Worm (Caenorhabditis elegans) whole organism, early embryonic: Measurements from ENCODE around the gene T10H4.4.

Source experiments
- B0310.2 ChIP-seq: sonication (generic microtip); optimal IDR thresholded peaks from 2 replicates; lab custom pipeline; 2016; ENCODE audit warnings: mild to moderate bottlenecking, missing genetic modification characterization, missing compliant biosample characterization
- aly-1 ChIP-seq: sonication (generic microtip); optimal IDR thresholded peaks from 2 replicates; lab custom pipeline; 2016; ENCODE audit warnings: missing genetic modification characterization, missing compliant biosample characterization
- ama-1 ChIP-seq: fragments of 150-350 bp; optimal IDR thresholded peaks from 2 replicates; lab custom pipeline; 2014
- hmg-4 ChIP-seq: fragments of 200-800 bp; sonication (Bioruptor generic); optimal IDR thresholded peaks from 2 replicates; lab custom pipeline; 2018; ENCODE audit warnings: mild to moderate bottlenecking, missing genetic modification characterization, missing compliant biosample characterization

DNA sequence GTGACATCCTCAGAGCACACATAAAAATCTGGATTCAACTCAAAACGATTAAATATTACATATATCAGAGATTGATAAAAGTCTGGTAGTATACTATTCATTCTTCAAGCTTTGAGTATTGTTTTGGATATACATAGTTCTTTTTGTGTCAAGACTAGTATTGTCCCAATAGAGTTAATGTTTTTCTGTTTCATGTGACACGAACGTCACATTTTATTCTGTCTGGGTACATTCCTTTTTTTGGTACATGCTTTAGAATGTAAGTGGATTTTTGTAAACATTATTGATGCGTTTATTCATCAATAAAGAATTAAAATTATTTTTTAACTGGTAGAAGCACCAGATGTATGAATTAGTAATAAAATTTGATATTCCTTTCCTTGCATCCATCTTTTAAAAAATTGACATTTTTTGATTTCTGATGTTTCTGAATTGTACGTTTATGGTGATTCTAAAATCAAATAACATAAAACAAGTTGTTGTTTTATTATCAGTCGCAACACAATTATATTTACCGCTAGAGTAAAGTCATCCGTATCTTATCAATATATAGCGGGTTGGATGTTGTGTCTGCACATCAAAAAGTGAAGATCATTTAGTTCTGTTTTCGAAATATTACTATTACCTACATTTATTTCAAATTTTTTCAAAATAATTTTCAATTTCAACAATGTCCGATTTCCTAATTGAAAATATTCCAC lies 43.8 kb upstream of the T10H4.4 start, which contains the start of the genes srt-22 and nhr-246:
- TF ChIP-seq hmg-4 (no peak), aly-1 (tag; lab: Kevin White, UChicago) (no peak), ama-1 (lab: Kevin White, UChicago) (no peak), B0310.2 (no peak)
